Worm (Caenorhabditis elegans) whole organism, L3 larva: ENCODE data around the gene hrpk-2.

ENCODE experiments used
- R02D3.7 ChIP-seq: fragments of 150-350 bp; optimal IDR thresholded peaks from 2 replicates; lab custom pipeline; 2014; ENCODE audit warnings: missing biosample characterization, missing genetic modification characterization
- ama-1 ChIP-seq: fragments of 150-350 bp; optimal IDR thresholded peaks from 2 replicates; lab custom pipeline; 2018
- ceh-28 ChIP-seq: fragments of 150-350 bp; optimal IDR thresholded peaks from 2 replicates; lab custom pipeline; 2014; ENCODE audit warnings: missing biosample characterization, missing genetic modification reagents, missing genetic modification characterization
- ceh-9 ChIP-seq: sonication (generic microtip); optimal IDR thresholded peaks from 2 replicates; lab custom pipeline; 2018; ENCODE audit warnings: missing biosample characterization, missing genetic modification characterization
- daf-12 ChIP-seq: fragments of 150-350 bp; optimal IDR thresholded peaks from 2 replicates; lab custom pipeline; 2014; ENCODE audit warnings: missing biosample characterization, missing genetic modification reagents, missing genetic modification characterization
- egl-27 ChIP-seq: sonication (generic microtip); optimal IDR thresholded peaks from 4 replicates; lab custom pipeline; 2017; ENCODE audit warnings: missing biosample characterization, missing genetic modification reagents, missing genetic modification characterization
- egl-5 ChIP-seq: fragments of 150-350 bp; optimal IDR thresholded peaks from 2 replicates; lab custom pipeline; 2017; ENCODE audit warnings: missing biosample characterization, missing genetic modification reagents, missing genetic modification characterization, inconsistent platforms
- elt-1 ChIP-seq: fragments of 150-350 bp; optimal IDR thresholded peaks from 2 replicates; lab custom pipeline; 2014; ENCODE audit warnings: missing biosample characterization, missing genetic modification characterization
- elt-2 ChIP-seq: sonication (generic microtip); optimal IDR thresholded peaks from 2 replicates; lab custom pipeline; 2016; ENCODE audit warnings: missing genetic modification reagents, mild to moderate bottlenecking, missing genetic modification characterization, missing compliant biosample characterization
- elt-3 ChIP-seq, 3 experiments: fragments of 150-350 bp in 1 of 3; sonication (generic microtip) in 2 of 3; optimal IDR thresholded peaks; 2 replicates in 2 of 3; 4 replicates in 1 of 3; lab custom pipeline; 2014 to 2017; ENCODE audit warnings: missing biosample characterization in 3 of 3, missing genetic modification characterization in 3 of 3
- eor-1 ChIP-seq, 2 experiments: fragments of 150-350 bp; optimal IDR thresholded peaks; 2 replicates each; lab custom pipeline; 2014 to 2018; ENCODE audit warnings: missing biosample characterization in 2 of 2, missing genetic modification characterization in 2 of 2
- hmg-11 ChIP-seq: sonication (generic microtip); optimal IDR thresholded peaks from 2 replicates; lab custom pipeline; 2016; ENCODE audit warnings: missing genetic modification characterization, missing compliant biosample characterization
- lin-15B ChIP-seq: fragments of 150-350 bp; optimal IDR thresholded peaks from 2 replicates; lab custom pipeline; 2014; ENCODE audit warnings: missing biosample characterization, missing genetic modification characterization
- lsy-12 ChIP-seq: sonication (generic microtip); optimal IDR thresholded peaks from 2 replicates; lab custom pipeline; 2016; ENCODE audit warnings: mild to moderate bottlenecking, missing genetic modification characterization, missing compliant biosample characterization
- mml-1 ChIP-seq: fragments of 150-350 bp; sonication (generic microtip); optimal IDR thresholded peaks from 3 replicates; lab custom pipeline; 2014; ENCODE audit warnings: missing biosample characterization, missing genetic modification characterization
- nfya-1 ChIP-seq: sonication (generic microtip); optimal IDR thresholded peaks from 2 replicates; lab custom pipeline; 2017; ENCODE audit warnings: missing genetic modification characterization, mild to moderate bottlenecking, missing compliant biosample characterization, antibody characterized with exemption, moderate library complexity; ENCODE audit not compliant: insufficient read depth
- nhr-11 ChIP-seq: fragments of 150-350 bp; optimal IDR thresholded peaks from 2 replicates; lab custom pipeline; 2014; ENCODE audit warnings: missing biosample characterization, missing genetic modification characterization
- nhr-23 ChIP-seq: fragments of 150-350 bp; optimal IDR thresholded peaks from 2 replicates; lab custom pipeline; 2014; ENCODE audit warnings: missing biosample characterization, missing genetic modification reagents, missing genetic modification characterization
- nhr-25 ChIP-seq: sonication (generic microtip); optimal IDR thresholded peaks from 2 replicates; lab custom pipeline; 2017; ENCODE audit warnings: missing biosample characterization, missing genetic modification characterization
- nhr-28 ChIP-seq: fragments of 150-350 bp; optimal IDR thresholded peaks from 2 replicates; lab custom pipeline; 2014; ENCODE audit warnings: missing biosample characterization, missing genetic modification characterization
- nhr-43 ChIP-seq: sonication (generic microtip); optimal IDR thresholded peaks from 2 replicates; lab custom pipeline; 2016; ENCODE audit warnings: mild to moderate bottlenecking, missing genetic modification characterization, missing compliant biosample characterization; ENCODE audit not compliant: poor library complexity, severe bottlenecking
- nhr-67 ChIP-seq: fragments of 150-350 bp; optimal IDR thresholded peaks from 2 replicates; lab custom pipeline; 2014; ENCODE audit warnings: missing biosample characterization, missing genetic modification characterization
- nhr-76 ChIP-seq: fragments of 150-350 bp; sonication (generic microtip); optimal IDR thresholded peaks from 5 replicates; lab custom pipeline; 2014; ENCODE audit warnings: missing biosample characterization, missing genetic modification characterization
- pha-4 ChIP-seq: fragments of 150-350 bp; optimal IDR thresholded peaks from 2 replicates; lab custom pipeline; 2014; ENCODE audit warnings: missing biosample characterization, missing genetic modification reagents, missing genetic modification characterization
- pqm-1 ChIP-seq: fragments of 150-350 bp; optimal IDR thresholded peaks from 2 replicates; lab custom pipeline; 2017; ENCODE audit warnings: missing biosample characterization, missing genetic modification characterization, inconsistent platforms
- sea-2 ChIP-seq: fragments of 150-350 bp; sonication (generic microtip); optimal IDR thresholded peaks from 4 replicates; lab custom pipeline; 2014; ENCODE audit warnings: missing biosample characterization, missing genetic modification reagents, missing genetic modification characterization
- skn-1 ChIP-seq: fragments of 150-350 bp; optimal IDR thresholded peaks from 2 replicates; lab custom pipeline; 2014; ENCODE audit warnings: missing biosample characterization, missing genetic modification characterization
- snpc-4 ChIP-seq: fragments of 150-350 bp; optimal IDR thresholded peaks from 2 replicates; lab custom pipeline; 2014; ENCODE audit warnings: missing biosample characterization, missing genetic modification characterization
- tbx-2 ChIP-seq: sonication (generic microtip); optimal IDR thresholded peaks from 2 replicates; lab custom pipeline; 2016; ENCODE audit warnings: mild to moderate bottlenecking, missing genetic modification characterization, missing compliant biosample characterization
- unc-39 ChIP-seq: sonication (generic microtip); optimal IDR thresholded peaks from 4 replicates; lab custom pipeline; 2017; ENCODE audit warnings: missing biosample characterization, missing genetic modification characterization
- unc-62 ChIP-seq: fragments of 150-350 bp; sonication (generic microtip); optimal IDR thresholded peaks from 4 replicates; lab custom pipeline; 2014; ENCODE audit warnings: missing biosample characterization, missing genetic modification reagents, missing genetic modification characterization
- zag-1 ChIP-seq: fragments of 150-350 bp; optimal IDR thresholded peaks from 2 replicates; lab custom pipeline; 2014; ENCODE audit warnings: missing biosample characterization, missing genetic modification characterization

Gene hrpk-2

DNA sequence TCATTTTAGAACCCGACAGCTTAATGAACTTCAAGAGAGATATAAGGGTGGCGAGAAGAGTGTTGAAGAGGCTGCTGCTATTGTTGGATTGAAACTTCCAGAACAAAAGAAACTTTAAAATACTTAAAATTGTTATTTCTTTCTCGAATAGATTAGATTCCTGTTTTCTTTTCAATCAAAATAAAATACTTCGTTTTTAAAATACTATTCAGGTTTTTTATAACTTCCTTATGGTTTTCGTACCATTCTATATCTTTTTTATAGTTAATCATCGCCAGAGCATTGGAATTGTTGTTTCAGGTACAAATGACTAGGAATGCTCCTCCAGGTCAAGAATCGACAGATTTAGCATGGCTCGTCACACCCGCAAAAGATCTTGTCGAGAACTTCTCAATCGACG, 45.5 kb upstream of the hrpk-2 start, which contains the start of gene kle-2:
kle-2 (plus strand) TSS at position 301 of the 400 bp plus-strand sequence.
- no peak for TF ChIP-seq unc-39 (tag; lab: Kevin White, UChicago)
- TF ChIP-seq ceh-9 (tag; lab: Kevin White, UChicago), result no peak
- no peak for TF ChIP-seq nhr-76
- no peak for TF ChIP-seq pqm-1 (tag; lab: Kevin White, UChicago)
- TF ChIP-seq R02D3.7 (tag; lab: Kevin White, UChicago), result no peak
- TF ChIP-seq tbx-2 (tag; lab: Kevin White, UChicago), result no peak
- no peak for TF ChIP-seq eor-1 (tag; optimal IDR thresholded peaks at IDR 0.05; lab: Kevin White, UChicago)
- TF ChIP-seq lsy-12 (tag; lab: Kevin White, UChicago), result no peak
- no peak for TF ChIP-seq hmg-11
- no peak for TF ChIP-seq mml-1 (tag; lab: Kevin White, UChicago)
- TF ChIP-seq nfya-1 (tag; lab: Kevin White, UChicago), result no peak
- no peak for TF ChIP-seq elt-1 (tag; lab: Kevin White, UChicago)
- no peak for TF ChIP-seq elt-3 (tag; optimal IDR thresholded peaks at IDR 0.05; lab: Kevin White, UChicago)
- no peak for TF ChIP-seq nhr-11 (tag; lab: Kevin White, UChicago)
- no peak for TF ChIP-seq snpc-4 (tag; lab: Kevin White, UChicago)
- TF ChIP-seq nhr-67 (tag; lab: Kevin White, UChicago), result no peak
- no peak for TF ChIP-seq sea-2 (GFP tag; lab: Kevin White, UChicago)
- TF ChIP-seq, all 47 proteins: peak for 0

DNA sequence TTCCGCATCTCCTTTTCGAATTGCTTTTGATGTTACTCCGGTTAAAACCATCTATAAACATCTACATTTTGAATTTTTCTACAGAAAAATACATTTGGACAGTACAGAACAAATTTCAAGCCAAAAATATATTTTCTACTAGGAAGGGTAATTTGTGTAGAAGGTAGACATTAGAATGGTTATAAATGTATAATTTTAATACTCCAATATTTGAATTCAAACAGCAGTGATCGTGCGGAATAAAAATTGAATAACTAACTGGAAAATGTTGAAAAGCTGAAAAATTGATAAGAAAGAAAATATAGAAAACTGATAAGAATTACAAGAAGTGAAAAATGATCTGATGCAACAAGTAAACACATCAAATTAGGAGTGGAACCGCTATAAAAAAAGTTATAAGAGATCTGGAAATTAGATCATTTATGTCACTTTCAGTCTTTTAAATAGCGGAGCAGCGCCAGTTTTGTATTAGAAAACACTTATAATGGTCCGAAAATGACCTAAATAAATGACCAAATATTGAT, 39.9 kb upstream of the hrpk-2 start, which contains the start of gene gsto-1:
gsto-1 (minus strand) TSS at position 51 of the 524 bp plus-strand sequence.
- TF ChIP-seq lin-15B (tag; lab: Kevin White, UChicago), result no peak
- TF ChIP-seq ama-1, result no peak
- TF ChIP-seq nhr-11 (tag; lab: Kevin White, UChicago), result no peak
- TF ChIP-seq snpc-4 (tag; lab: Kevin White, UChicago), result no peak
- no peak for TF ChIP-seq R02D3.7 (tag; lab: Kevin White, UChicago)
- no peak for TF ChIP-seq nhr-25 (tag; lab: Kevin White, UChicago)
- peak; percentile 74 for TF ChIP-seq elt-2
- no peak for TF ChIP-seq mml-1 (tag; lab: Kevin White, UChicago)
- TF ChIP-seq nfya-1 (tag; lab: Kevin White, UChicago), result no peak
- TF ChIP-seq egl-27 (tag; lab: Kevin White, UChicago), result no peak
- TF ChIP-seq nhr-43 (tag; lab: Kevin White, UChicago), result no peak
- TF ChIP-seq elt-1 (tag; lab: Kevin White, UChicago), result no peak
- TF ChIP-seq pha-4 (tag; lab: Kevin White, UChicago), result peak; percentile 13
- no peak for TF ChIP-seq ceh-28 (tag; lab: Kevin White, UChicago)

DNA sequence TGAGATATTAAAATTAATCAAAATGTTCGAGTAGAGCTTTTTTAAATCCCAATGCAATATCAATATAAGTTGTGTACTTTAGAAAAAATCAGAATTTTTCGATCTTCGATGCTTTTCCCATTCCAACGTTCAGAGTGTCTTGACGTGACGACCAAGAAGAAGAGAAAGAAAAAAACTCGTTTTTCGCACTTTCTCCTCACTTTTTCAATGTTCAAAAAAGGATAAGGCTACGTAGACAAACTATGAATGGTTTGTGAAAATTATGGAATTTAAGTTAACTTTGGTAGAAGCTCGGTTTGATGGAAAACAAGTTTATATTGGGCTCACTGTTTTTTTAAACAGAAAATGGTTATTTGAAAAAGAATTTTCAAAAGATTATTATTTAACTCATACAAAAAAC, 39.2 kb upstream of the hrpk-2 start:
- TF ChIP-seq tbx-2 (tag; lab: Kevin White, UChicago) (no peak), unc-62 (no peak), daf-12 (no peak), sea-2 (GFP tag; lab: Kevin White, UChicago) (no peak), nhr-23 (tag; lab: Kevin White, UChicago) (no peak), elt-3 (tag; optimal IDR thresholded peaks at IDR 0.05; lab: Kevin White, UChicago) (no peak), hmg-11 (no peak), ama-1 (no peak), elt-1 (tag; lab: Kevin White, UChicago) (no peak), ceh-28 (tag; lab: Kevin White, UChicago) (no peak), pha-4 (tag; lab: Kevin White, UChicago) (no peak)

DNA sequence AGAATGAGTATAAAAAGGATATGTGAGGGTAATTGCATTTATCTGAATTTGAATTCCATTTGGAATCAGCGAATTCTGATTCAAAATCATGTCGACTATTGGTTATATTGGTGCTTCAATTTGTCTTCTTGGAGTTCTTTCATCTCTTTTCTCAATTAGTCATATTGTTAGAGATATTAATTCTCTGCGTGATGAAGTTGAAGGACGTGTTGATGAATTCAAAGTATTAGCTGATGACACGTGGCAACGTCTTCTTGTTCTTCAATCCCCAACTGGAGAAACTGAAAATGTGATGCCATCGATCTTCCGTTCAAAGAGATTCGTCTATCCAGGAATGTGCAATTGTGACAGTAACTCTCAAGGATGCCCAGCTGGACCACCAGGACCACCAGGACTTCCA, 38.1 kb upstream of the hrpk-2 start, which contains the start of gene col-90:
col-90 (plus strand) TSS at position 37 of the 400 bp plus-strand sequence.
- TF ChIP-seq nhr-43 (tag; lab: Kevin White, UChicago) (peak; percentile 61), nhr-25 (tag; lab: Kevin White, UChicago) (peak; percentile 55), egl-5 (tag; lab: Kevin White, UChicago) (no peak), nhr-76 (no peak), eor-1 (tag; optimal IDR thresholded peaks at IDR 0.05; lab: Kevin White, UChicago) (no peak), nhr-28 (tag; lab: Kevin White, UChicago) (no peak), skn-1 (no peak), zag-1 (tag; lab: Kevin White, UChicago) (no peak), lin-15B (tag; lab: Kevin White, UChicago) (no peak), ama-1 (no peak), unc-62 (no peak), ceh-9 (tag; lab: Kevin White, UChicago) (no peak)
